Fruit fly (Drosophila melanogaster): ENCODE results near the gene CG7202.

- TF ChIP-seq CTCF (optimal IDR thresholded peaks at IDR 0.05) (no peak), CG8478 (optimal IDR thresholded peaks at IDR 0.05) (no peak)
Measured at dm6 chr3L:21538893-21539244, 46.3 kb upstream of the CG7202 start.
